Fruit fly (Drosophila melanogaster) whole organism, embryonic: ENCODE data around the gene Tengl1.

ENCODE experiments used
- BEAF-32 ChIP-seq: fragments of 200-800 bp; sonication (Bioruptor generic); optimal IDR thresholded peaks from 3 replicates; lab custom pipeline; 2017; ENCODE audit warnings: missing biosample characterization, missing genetic modification characterization, mild to moderate bottlenecking, moderate library complexity, missing genetic modification reagents
- Blimp-1 ChIP-seq: fragments of 200-800 bp; sonication (Bioruptor generic); optimal IDR thresholded peaks from 3 replicates; lab custom pipeline; 2018; ENCODE audit warnings: missing biosample characterization, missing genetic modification characterization, mild to moderate bottlenecking, moderate library complexity, missing genetic modification reagents
- BtbVII ChIP-seq: fragments of 200-800 bp; sonication (Bioruptor generic); optimal IDR thresholded peaks from 3 replicates; lab custom pipeline; 2017; ENCODE audit warnings: missing biosample characterization, mild to moderate bottlenecking, missing genetic modification characterization
- CG10321 ChIP-seq: fragments of 200-800 bp; sonication (Bioruptor generic); IDR thresholded peaks from 2 replicates; pipeline ENCODE4 v1.3.6; 2022; ENCODE audit warnings: missing biosample characterization, missing genetic modification characterization
- CG11560 ChIP-seq: fragments of 200-800 bp; sonication (Bioruptor generic); IDR thresholded peaks from 3 replicates; pipeline ENCODE4 v1.3.6; 2022; ENCODE audit warnings: missing biosample characterization, missing genetic modification characterization
- CG11723 ChIP-seq: fragments of 200-800 bp; sonication (Bioruptor generic); optimal IDR thresholded peaks from 2 replicates; lab custom pipeline; 2017; ENCODE audit warnings: missing biosample characterization, mild to moderate bottlenecking, missing genetic modification characterization
- CG12071 ChIP-seq: fragments of 200-800 bp; sonication (Bioruptor generic); optimal IDR thresholded peaks from 3 replicates; lab custom pipeline; 2018; ENCODE audit warnings: missing biosample characterization, mild to moderate bottlenecking, missing genetic modification characterization
- CG12391 ChIP-seq: fragments of 200-800 bp; sonication (Bioruptor generic); optimal IDR thresholded peaks from 3 replicates; lab custom pipeline; 2018; ENCODE audit warnings: missing biosample characterization, mild to moderate bottlenecking, missing genetic modification characterization, moderate library complexity
- CG13287 ChIP-seq: fragments of 200-800 bp; sonication (Bioruptor generic); IDR thresholded peaks from 2 replicates; pipeline ENCODE4 v1.3.6; 2022; ENCODE audit warnings: missing biosample characterization, missing genetic modification characterization; ENCODE audit not compliant: partially characterized antibody
- CG14965 ChIP-seq: fragments of 200-800 bp; sonication (Bioruptor generic); optimal IDR thresholded peaks from 2 replicates; lab custom pipeline; 2016; ENCODE audit warnings: missing biosample characterization, missing genetic modification characterization, borderline replicate concordance
- CG15601 ChIP-seq: fragments of 200-800 bp; sonication (Bioruptor generic); optimal IDR thresholded peaks from 3 replicates; lab custom pipeline; 2019; ENCODE audit warnings: missing biosample characterization, mild to moderate bottlenecking, missing genetic modification characterization, moderate library complexity
- CG17186 ChIP-seq: fragments of 200-800 bp; sonication (Bioruptor generic); optimal IDR thresholded peaks from 3 replicates; lab custom pipeline; 2017; ENCODE audit warnings: missing biosample characterization, missing genetic modification reagents, missing genetic modification characterization
- CG18011 ChIP-seq: fragments of 200-800 bp; sonication (Bioruptor generic); optimal IDR thresholded peaks from 2 replicates; lab custom pipeline; 2017; ENCODE audit warnings: missing biosample characterization, missing genetic modification characterization, mild to moderate bottlenecking, moderate library complexity, missing genotype
- CG2712 ChIP-seq: fragments of 200-800 bp; optimal IDR thresholded peaks from 3 replicates; lab custom pipeline; 2019; ENCODE audit warnings: missing biosample characterization, mild to moderate bottlenecking, missing genetic modification characterization, moderate library complexity
- CG3407 ChIP-seq: fragments of 200-800 bp; sonication (Bioruptor generic); optimal IDR thresholded peaks from 2 replicates; lab custom pipeline; 2018; ENCODE audit warnings: missing biosample characterization, mild to moderate bottlenecking, missing genetic modification characterization
- CG34376 ChIP-seq: fragments of 200-800 bp; sonication (Bioruptor generic); optimal IDR thresholded peaks from 2 replicates; lab custom pipeline; 2018; ENCODE audit warnings: missing biosample characterization, mild to moderate bottlenecking, missing genetic modification characterization
- CG34422 ChIP-seq: fragments of 200-800 bp; sonication (Bioruptor generic); IDR thresholded peaks from 3 replicates; pipeline ENCODE4 v1.3.6; 2022; ENCODE audit warnings: missing biosample characterization, missing genetic modification characterization
- CG42726 ChIP-seq: fragments of 200-800 bp; sonication (Bioruptor generic); IDR thresholded peaks from 2 replicates; pipeline ENCODE4 v1.3.6; 2022; ENCODE audit warnings: missing biosample characterization, missing genetic modification characterization; ENCODE audit not compliant: partially characterized antibody
- CG4707 ChIP-seq: fragments of 200-800 bp; sonication (Bioruptor generic); optimal IDR thresholded peaks from 2 replicates; lab custom pipeline; 2018; ENCODE audit warnings: missing biosample characterization, mild to moderate bottlenecking, missing genetic modification characterization, moderate library complexity
- CG5245 ChIP-seq: fragments of 200-800 bp; sonication (Bioruptor generic); optimal IDR thresholded peaks from 3 replicates; lab custom pipeline; 2016; ENCODE audit warnings: missing biosample characterization, missing genetic modification characterization
- CG7786 ChIP-seq: fragments of 200-800 bp; sonication (Bioruptor generic); optimal IDR thresholded peaks from 2 replicates; lab custom pipeline; 2016; ENCODE audit warnings: missing biosample characterization, missing genetic modification characterization
- CG9797 ChIP-seq: fragments of 200-800 bp; sonication (Bioruptor generic); optimal IDR thresholded peaks from 3 replicates; lab custom pipeline; 2018; ENCODE audit warnings: missing biosample characterization, mild to moderate bottlenecking, missing genetic modification characterization
- Eip74EF ChIP-seq, 2 experiments: fragments of 200-800 bp in 1 of 2; fragments of >200 bp in 1 of 2; sonication (Bioruptor generic) in 1 of 2; optimal IDR thresholded peaks; 2 replicates each; lab custom pipeline; 2017 to 2019; ENCODE audit warnings: missing biosample characterization in 2 of 2, missing genetic modification characterization in 2 of 2, mild to moderate bottlenecking in 1 of 2, moderate library complexity in 1 of 2
- Rx ChIP-seq: fragments of 200-800 bp; sonication (Bioruptor generic); IDR thresholded peaks from 2 replicates; pipeline ENCODE4 v1.3.6; 2022; ENCODE audit warnings: missing biosample characterization, missing genetic modification characterization
- Sox102F ChIP-seq: fragments of 200-800 bp; sonication (Bioruptor generic); optimal IDR thresholded peaks from 2 replicates; lab custom pipeline; 2018; ENCODE audit warnings: missing biosample characterization, mild to moderate bottlenecking, missing genetic modification characterization, moderate library complexity
- Taf1 ChIP-seq: fragments of 200-800 bp; sonication (Bioruptor generic); IDR thresholded peaks from 2 replicates; pipeline ENCODE4 v1.3.6; 2022; ENCODE audit warnings: missing biosample characterization, missing genetic modification characterization
- Trl ChIP-seq, 3 experiments: fragments of >200 bp in 2 of 3; fragments of 200-800 bp in 1 of 3; sonication (Bioruptor generic) in 1 of 3; optimal IDR thresholded peaks; 2 replicates in 1 of 3; 3 replicates in 2 of 3; lab custom pipeline; 2016 to 2017; ENCODE audit warnings: missing biosample characterization in 1 of 3, missing genetic modification characterization in 1 of 3
- Usf ChIP-seq: fragments of 200-800 bp; sonication (Bioruptor generic); optimal IDR thresholded peaks from 2 replicates; lab custom pipeline; 2017; ENCODE audit warnings: missing genotype, missing biosample characterization, missing genetic modification characterization
- dati ChIP-seq: fragments of 200-800 bp; sonication (Bioruptor generic); IDR thresholded peaks from 2 replicates; pipeline ENCODE4 v1.3.6; 2022; ENCODE audit warnings: missing biosample characterization, missing genetic modification characterization
- dmrt11E ChIP-seq: fragments of 200-800 bp; sonication (Bioruptor generic); optimal IDR thresholded peaks from 3 replicates; lab custom pipeline; 2018; ENCODE audit warnings: missing biosample characterization, mild to moderate bottlenecking, missing genetic modification characterization, moderate library complexity
- ems ChIP-seq: fragments of 200-800 bp; sonication (Bioruptor generic); optimal IDR thresholded peaks from 3 replicates; lab custom pipeline; 2016; ENCODE audit warnings: missing biosample characterization, missing genetic modification characterization
- esg ChIP-seq: fragments of 200-800 bp; sonication (Bioruptor generic); conservative IDR thresholded peaks from 2 replicates; pipeline ENCODE4 v1.3.6; 2022; ENCODE audit warnings: missing biosample characterization, missing genetic modification characterization
- fu2 ChIP-seq: fragments of 200-800 bp; sonication (Bioruptor generic); optimal IDR thresholded peaks from 2 replicates; lab custom pipeline; 2016; ENCODE audit warnings: missing biosample characterization, missing genetic modification characterization
- grau ChIP-seq: fragments of 200-800 bp; optimal IDR thresholded peaks from 3 replicates; lab custom pipeline; 2019; ENCODE audit warnings: missing biosample characterization, mild to moderate bottlenecking, missing genetic modification characterization, moderate library complexity
- her ChIP-seq: fragments of 200-800 bp; sonication (Bioruptor generic); optimal IDR thresholded peaks from 2 replicates; lab custom pipeline; 2016; ENCODE audit warnings: missing biosample characterization, missing genetic modification characterization
- jing ChIP-seq: fragments of 200-800 bp; sonication (Bioruptor generic); optimal IDR thresholded peaks from 2 replicates; lab custom pipeline; 2018; ENCODE audit warnings: missing biosample characterization, mild to moderate bottlenecking, missing genetic modification characterization
- jumu ChIP-seq: fragments of 200-800 bp; sonication (Bioruptor generic); optimal IDR thresholded peaks from 3 replicates; lab custom pipeline; 2016; ENCODE audit warnings: missing biosample characterization, missing genetic modification characterization
- ken ChIP-seq: fragments of 200-800 bp; sonication (Bioruptor generic); IDR thresholded peaks from 3 replicates; pipeline ENCODE4 v1.3.6; 2022; ENCODE audit warnings: missing biosample characterization, missing genetic modification characterization
- nau ChIP-seq: fragments of 200-800 bp; sonication (Bioruptor generic); optimal IDR thresholded peaks from 3 replicates; lab custom pipeline; 2017; ENCODE audit warnings: missing biosample characterization, mild to moderate bottlenecking, missing genetic modification characterization, missing genetic modification reagents
- nom ChIP-seq: fragments of 200-800 bp; sonication (Bioruptor generic); optimal IDR thresholded peaks from 2 replicates; lab custom pipeline; 2017; ENCODE audit warnings: missing biosample characterization, missing genetic modification characterization, mild to moderate bottlenecking, moderate library complexity, missing genetic modification reagents
- pzg ChIP-seq: fragments of 200-800 bp; sonication (Bioruptor generic); optimal IDR thresholded peaks from 3 replicates; lab custom pipeline; 2018; ENCODE audit warnings: missing biosample characterization, mild to moderate bottlenecking, missing genetic modification characterization, moderate library complexity
- repo ChIP-seq: fragments of 200-800 bp; sonication (Bioruptor generic); optimal IDR thresholded peaks from 2 replicates; lab custom pipeline; 2016; ENCODE audit warnings: missing biosample characterization, missing genetic modification characterization
- sens-2 ChIP-seq: fragments of 200-800 bp; sonication (Bioruptor generic); IDR thresholded peaks from 2 replicates; pipeline ENCODE4 v1.3.6; 2022; ENCODE audit warnings: missing biosample characterization, missing genetic modification characterization
- seq ChIP-seq: fragments of 200-800 bp; sonication (Bioruptor generic); IDR thresholded peaks from 2 replicates; pipeline ENCODE4 v1.3.6; 2022; ENCODE audit warnings: missing biosample characterization, missing genetic modification characterization
- slp2 ChIP-seq: fragments of 200-800 bp; sonication (Bioruptor generic); optimal IDR thresholded peaks from 2 replicates; lab custom pipeline; 2016; ENCODE audit warnings: missing biosample characterization, missing genetic modification characterization
- sna ChIP-seq: fragments of 200-800 bp; sonication (Bioruptor generic); IDR thresholded peaks from 2 replicates; pipeline ENCODE4 v1.3.6; 2022; ENCODE audit warnings: missing biosample characterization, missing genetic modification characterization; ENCODE audit not compliant: partially characterized antibody
- stwl ChIP-seq: fragments of 200-800 bp; sonication (Bioruptor generic); optimal IDR thresholded peaks from 3 replicates; lab custom pipeline; 2018; ENCODE audit warnings: missing biosample characterization, mild to moderate bottlenecking, missing genetic modification characterization, moderate library complexity
- tx ChIP-seq: fragments of 200-800 bp; sonication (Bioruptor generic); optimal IDR thresholded peaks from 2 replicates; lab custom pipeline; 2016; ENCODE audit warnings: missing biosample characterization, missing genetic modification characterization

Tengl1 gene

dm6 chr2L:2198613-2199432 lies 41.6 kb downstream of the Tengl1 start (continued):
- TF ChIP-seq CG10321 (GFP tag; lab: Robert Waterston, UW) (no peak), BEAF-32 (GFP tag; lab: Kevin White, UChicago) (no peak), Blimp-1 (GFP tag; lab: Kevin White, UChicago) (peak; percentile 86), jumu (GFP tag; lab: Kevin White, UChicago) (peak; percentile 90), CG12071 (GFP tag; lab: Kevin White, UChicago) (peak; percentile 79), CG11723 (GFP tag; lab: Kevin White, UChicago) (peak; percentile 57), CG12391 (tag; lab: Kevin White, UChicago) (peak; percentile 90), sna (GFP tag; lab: Robert Waterston, UW) (no peak), CG3407 (GFP tag; lab: Kevin White, UChicago) (peak; percentile 83), CG18011 (peak; percentile 41), CG17186 (peak; percentile 36), sens-2 (GFP tag; lab: Robert Waterston, UW) (no peak), CG34376 (GFP tag; lab: Kevin White, UChicago) (peak; percentile 71), dmrt11E (tag; lab: Kevin White, UChicago) (peak; percentile 84), grau (peak; percentile 83), Trl (optimal IDR thresholded peaks at IDR 0.05; lab: Kevin White, UChicago) (no peak), Trl (GFP tag; optimal IDR thresholded peaks at IDR 0.05; lab: Kevin White, UChicago) (peak; percentile 90), nau (peak; percentile 74), tx (peak; percentile 80), ken (no peak), pzg (no peak), BtbVII (GFP tag; lab: Kevin White, UChicago) (peak; percentile 72), slp2 (peak; percentile 78), fu2 (GFP tag; lab: Kevin White, UChicago) (peak; percentile 70), Taf1 (GFP tag; lab: Robert Waterston, UW) (no peak), seq (GFP tag; lab: Robert Waterston, UW) (no peak), CG4707 (peak; percentile 70), CG14965 (GFP tag; lab: Kevin White, UChicago) (no peak), CG15601 (tag; lab: Kevin White, UChicago) (peak; percentile 84), Rx (GFP tag; lab: Robert Waterston, UW) (no peak), CG13287 (no peak), her (GFP tag; lab: Kevin White, UChicago) (peak; percentile 84), nom (peak; percentile 81), CG9797 (GFP tag; lab: Kevin White, UChicago) (peak; percentile 22), Eip74EF (GFP tag; optimal IDR thresholded peaks at IDR 0.05; lab: Kevin White, UChicago) (peak in 1 of 2 experiments; percentile 73), ems (peak; percentile 90), CG34422 (GFP tag; lab: Robert Waterston, UW) (no peak), jing (GFP tag; lab: Kevin White, UChicago) (peak; percentile 84), CG7786 (GFP tag; lab: Kevin White, UChicago) (peak; percentile 85), dati (GFP tag; lab: Robert Waterston, UW) (no peak), repo (GFP tag; lab: Kevin White, UChicago) (peak; percentile 82), CG5245 (GFP tag; lab: Kevin White, UChicago) (peak; percentile 85), esg (GFP tag; lab: Robert Waterston, UW) (no peak), Sox102F (GFP tag; lab: Kevin White, UChicago) (peak; percentile 89), stwl (no peak), CG11560 (tag; lab: Robert Waterston, UW) (no peak), Usf (peak; percentile 74), CG2712 (peak; percentile 91), CG42726 (GFP tag; lab: Robert Waterston, UW) (no peak)
